Fruit fly (Drosophila melanogaster): ENCODE data around the gene Agpat2.

DNA sequence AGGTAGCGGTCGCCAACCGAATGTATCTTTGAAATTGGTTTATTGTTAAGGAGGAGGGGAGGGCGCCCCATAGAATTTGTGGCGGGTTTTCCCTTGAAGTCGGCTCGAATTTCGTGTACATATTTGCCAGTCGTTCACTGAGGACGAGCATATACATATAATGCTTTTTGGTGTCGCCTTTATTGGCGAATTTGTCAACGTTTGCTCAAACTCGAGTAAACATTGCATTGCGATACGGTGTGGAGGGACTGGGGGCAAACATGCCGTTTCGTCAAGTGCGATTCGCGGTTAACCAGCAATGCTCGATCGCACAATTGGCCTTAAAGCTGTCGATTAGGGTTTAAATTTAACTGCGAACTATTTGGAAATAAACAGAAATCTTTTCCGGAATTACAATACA is 46.2 kb downstream of the Agpat2 start:
- no peak for TF ChIP-seq Hr96 (GFP tag; optimal IDR thresholded peaks at IDR 0.05)
- no peak for TF ChIP-seq kay (GFP tag; ENCODE audit: borderline replicate concordance)
- no peak for TF ChIP-seq cnc (optimal IDR thresholded peaks at IDR 0.05)
- TF ChIP-seq Clk (GFP tag; optimal IDR thresholded peaks at IDR 0.05): no peak
- TF ChIP-seq CG7045 (GFP tag; optimal IDR thresholded peaks at IDR 0.05): no peak
- no peak for TF ChIP-seq Mnt (GFP tag; optimal IDR thresholded peaks at IDR 0.05)
- no peak for TF ChIP-seq CG5204 (GFP tag; optimal IDR thresholded peaks at IDR 0.05)
- no peak for TF ChIP-seq toe (GFP tag; optimal IDR thresholded peaks at IDR 0.05)
- peak; percentile 91 for TF ChIP-seq tj (GFP tag; optimal IDR thresholded peaks at IDR 0.05)
- TF ChIP-seq CG7101 (tag; optimal IDR thresholded peaks at IDR 0.05): no peak
- no peak for TF ChIP-seq Crg-1 (GFP tag; optimal IDR thresholded peaks at IDR 0.05)
